Worm (Caenorhabditis elegans) whole organism, L4 larva: ENCODE data around the gene Y71H2AM.12.

ENCODE experiments used
- D1046.2 ChIP-seq: fragments of 200-800 bp; sonication (Bioruptor generic); IDR thresholded peaks from 2 replicates; pipeline ENCODE4 v1.3.6; 2022; ENCODE audit warnings: missing genetic modification characterization, missing compliant biosample characterization
- arid-1 ChIP-seq: fragments of 200-800 bp; sonication (Bioruptor generic); conservative IDR thresholded peaks from 2 replicates; pipeline ENCODE4 v1.3.6; 2022; ENCODE audit warnings: missing genetic modification reagents, missing genetic modification characterization, missing compliant biosample characterization
- dmd-9 ChIP-seq: fragments of 200-800 bp; sonication (Bioruptor generic); IDR thresholded peaks from 2 replicates; pipeline ENCODE4 v1.3.6; 2022; ENCODE audit warnings: missing genetic modification reagents, missing genetic modification characterization, missing compliant biosample characterization
- mep-1 ChIP-seq: fragments of 150-350 bp; sonication (generic microtip); optimal IDR thresholded peaks from 3 replicates; lab custom pipeline; 2014; ENCODE audit warnings: missing biosample characterization, missing genetic modification characterization
- nhr-10 ChIP-seq: fragments of 150-350 bp; optimal IDR thresholded peaks from 2 replicates; lab custom pipeline; 2014; ENCODE audit warnings: missing biosample characterization, missing genetic modification characterization
- nhr-77 ChIP-seq: fragments of 150-350 bp; optimal IDR thresholded peaks from 2 replicates; lab custom pipeline; 2014; ENCODE audit warnings: missing biosample characterization, missing genetic modification characterization
- ztf-11 ChIP-seq: fragments of 150-350 bp; optimal IDR thresholded peaks from 2 replicates; lab custom pipeline; 2014; ENCODE audit warnings: missing biosample characterization, missing genetic modification characterization

ce11 chrIII:2725221-2726203 lies 8.4 kb downstream of the Y71H2AM.12 start, which contains the start of gene cosa-1:
- TF ChIP-seq arid-1 (GFP tag; lab: Robert Waterston, UW) (no peak), ztf-11 (no peak), D1046.2 (GFP tag; lab: Robert Waterston, UW) (no peak), nhr-77 (tag; lab: Kevin White, UChicago) (no peak), dmd-9 (GFP tag; lab: Robert Waterston, UW) (no peak), mep-1 (no peak), nhr-10 (no peak)
